Fruit fly (Drosophila melanogaster) whole organism, embryonic: ENCODE data around the gene ara.

Experiments used
- Antp ChIP-seq: fragments of 200-800 bp; sonication (Bioruptor generic); optimal IDR thresholded peaks from 3 replicates; lab custom pipeline; 2016; ENCODE audit warnings: missing biosample characterization, missing genetic modification characterization
- C15 ChIP-seq: fragments of 200-800 bp; sonication (Bioruptor generic); IDR thresholded peaks from 3 replicates; pipeline ENCODE4 v1.3.6; 2022; ENCODE audit warnings: missing biosample characterization, missing genetic modification characterization
- CG10147 ChIP-seq: fragments of 200-800 bp; sonication (Bioruptor generic); optimal IDR thresholded peaks from 2 replicates; lab custom pipeline; 2019; ENCODE audit warnings: missing biosample characterization, mild to moderate bottlenecking, missing genetic modification characterization, moderate library complexity
- CG11085 ChIP-seq: fragments of 200-800 bp; sonication (Bioruptor generic); IDR thresholded peaks from 2 replicates; pipeline ENCODE4 v1.3.6; 2022; ENCODE audit warnings: missing biosample characterization, missing genetic modification characterization
- CG11247 ChIP-seq: fragments of 200-800 bp; sonication (Bioruptor generic); IDR thresholded peaks from 2 replicates; pipeline ENCODE4 v1.3.6; 2022; ENCODE audit warnings: missing biosample characterization, missing genetic modification characterization
- CG11456 ChIP-seq: fragments of 200-800 bp; sonication (Bioruptor generic); IDR thresholded peaks from 3 replicates; pipeline ENCODE4 v1.3.6; 2022; ENCODE audit warnings: missing biosample characterization, missing genetic modification characterization
- CG11504 ChIP-seq: fragments of 200-800 bp; sonication (Bioruptor generic); optimal IDR thresholded peaks from 3 replicates; lab custom pipeline; 2019; ENCODE audit warnings: missing biosample characterization, mild to moderate bottlenecking, missing genetic modification characterization, moderate library complexity
- CG11696 ChIP-seq: fragments of 200-800 bp; sonication (Bioruptor generic); IDR thresholded peaks from 2 replicates; pipeline ENCODE4 v1.3.6; 2022; ENCODE audit warnings: missing biosample characterization, missing genetic modification characterization
- CG12104 ChIP-seq: fragments of 200-800 bp; sonication (Bioruptor generic); optimal IDR thresholded peaks from 3 replicates; lab custom pipeline; 2016; ENCODE audit warnings: missing biosample characterization, missing genetic modification characterization
- CG12236 ChIP-seq: fragments of 200-800 bp; sonication (Bioruptor generic); optimal IDR thresholded peaks from 2 replicates; lab custom pipeline; 2016; ENCODE audit warnings: missing biosample characterization, missing genetic modification characterization
- CG1233 ChIP-seq: fragments of 200-800 bp; sonication (Bioruptor generic); optimal IDR thresholded peaks from 4 replicates; lab custom pipeline; 2018; ENCODE audit warnings: missing biosample characterization, mild to moderate bottlenecking, missing genetic modification characterization
- CG13287 ChIP-seq: fragments of 200-800 bp; sonication (Bioruptor generic); IDR thresholded peaks from 2 replicates; pipeline ENCODE4 v1.3.6; 2022; ENCODE audit warnings: missing biosample characterization, missing genetic modification characterization; ENCODE audit not compliant: partially characterized antibody
- CG13775 ChIP-seq: fragments of 200-800 bp; sonication (Bioruptor generic); optimal IDR thresholded peaks from 3 replicates; lab custom pipeline; 2017; ENCODE audit warnings: missing biosample characterization, mild to moderate bottlenecking, missing genetic modification characterization
- CG15479 ChIP-seq: fragments of 200-800 bp; sonication (Bioruptor generic); optimal IDR thresholded peaks from 3 replicates; lab custom pipeline; 2019; ENCODE audit warnings: missing biosample characterization, mild to moderate bottlenecking, missing genetic modification characterization, moderate library complexity
- CG17802 ChIP-seq: fragments of 200-800 bp; sonication (Bioruptor generic); optimal IDR thresholded peaks from 2 replicates; lab custom pipeline; 2018; ENCODE audit warnings: missing biosample characterization, mild to moderate bottlenecking, missing genetic modification characterization, moderate library complexity
- CG2678 ChIP-seq: fragments of 200-800 bp; sonication (Bioruptor generic); optimal IDR thresholded peaks from 3 replicates; lab custom pipeline; 2019; ENCODE audit warnings: missing biosample characterization, mild to moderate bottlenecking, missing genetic modification characterization, moderate library complexity
- CG30020 ChIP-seq: fragments of 200-800 bp; optimal IDR thresholded peaks from 2 replicates; lab custom pipeline; 2019; ENCODE audit warnings: missing biosample characterization, mild to moderate bottlenecking, missing genetic modification characterization, moderate library complexity
- CG34224 ChIP-seq: fragments of 200-800 bp; sonication (Bioruptor generic); IDR thresholded peaks from 3 replicates; pipeline ENCODE4 v1.3.6; 2022; ENCODE audit warnings: missing biosample characterization, missing genetic modification characterization; ENCODE audit not compliant: partially characterized antibody
- CG3847 ChIP-seq: fragments of 200-800 bp; sonication (Bioruptor generic); IDR thresholded peaks from 2 replicates; pipeline ENCODE4 v1.3.6; 2022; ENCODE audit warnings: missing biosample characterization, missing genetic modification characterization
- CG4404 ChIP-seq: fragments of 200-800 bp; sonication (Bioruptor generic); IDR thresholded peaks from 2 replicates; pipeline ENCODE4 v1.3.6; 2022; ENCODE audit warnings: missing biosample characterization, missing genetic modification characterization
- CG5953 ChIP-seq: fragments of 200-800 bp; sonication (Bioruptor generic); IDR thresholded peaks from 2 replicates; pipeline ENCODE4 v1.3.6; 2022; ENCODE audit warnings: missing biosample characterization, missing genetic modification characterization
- CG6254 ChIP-seq: fragments of 200-800 bp; sonication (Bioruptor generic); optimal IDR thresholded peaks from 3 replicates; lab custom pipeline; 2017; ENCODE audit warnings: mild to moderate bottlenecking, missing biosample characterization, missing genetic modification reagents, missing genetic modification characterization
- CG6272 ChIP-seq: fragments of 200-800 bp; sonication (Bioruptor generic); IDR thresholded peaks from 2 replicates; pipeline ENCODE4 v1.3.6; 2022; ENCODE audit warnings: missing biosample characterization, missing genetic modification characterization
- CG6791 ChIP-seq: fragments of 200-800 bp; sonication (Bioruptor generic); IDR thresholded peaks from 3 replicates; pipeline ENCODE4 v1.3.6; 2022; ENCODE audit warnings: missing biosample characterization, missing genetic modification characterization; ENCODE audit not compliant: partially characterized antibody
- CoRest ChIP-seq: fragments of 200-800 bp; sonication (Bioruptor generic); optimal IDR thresholded peaks from 3 replicates; lab custom pipeline; 2018; ENCODE audit warnings: missing biosample characterization, mild to moderate bottlenecking, missing genetic modification characterization, moderate library complexity
- Dad ChIP-seq: fragments of 200-800 bp; sonication (Bioruptor generic); optimal IDR thresholded peaks from 3 replicates; lab custom pipeline; 2016; ENCODE audit warnings: missing biosample characterization, missing genetic modification characterization
- Ets65A ChIP-seq: fragments of 200-800 bp; sonication (Bioruptor generic); peaks from one replicate; lab custom pipeline; 2016; ENCODE audit warnings: missing biosample characterization, missing genetic modification characterization
- Gsc ChIP-seq: fragments of 200-800 bp; sonication (Bioruptor generic); IDR thresholded peaks from 2 replicates; pipeline ENCODE4 v1.3.6; 2022; ENCODE audit warnings: missing biosample characterization, missing genetic modification characterization
- HLH3B ChIP-seq: fragments of 200-800 bp; sonication (Bioruptor generic); IDR thresholded peaks from 2 replicates; pipeline ENCODE4 v1.3.6; 2022; ENCODE audit warnings: missing biosample characterization, missing genetic modification characterization
- Hr51 ChIP-seq, 2 experiments: fragments of 200-800 bp; sonication (Bioruptor generic); optimal IDR thresholded peaks; 2 replicates in 1 of 2; 3 replicates in 1 of 2; lab custom pipeline; 2016 to 2018; ENCODE audit warnings: missing biosample characterization in 2 of 2, missing genetic modification characterization in 2 of 2, mild to moderate bottlenecking in 1 of 2, moderate library complexity in 1 of 2
- Jarid2 ChIP-seq: fragments of 200-800 bp; sonication (Bioruptor generic); optimal IDR thresholded peaks from 3 replicates; lab custom pipeline; 2017; ENCODE audit warnings: mild to moderate bottlenecking, missing biosample characterization, missing genetic modification reagents, missing genetic modification characterization
- NfI ChIP-seq: fragments of 200-800 bp; sonication (Bioruptor generic); optimal IDR thresholded peaks from 3 replicates; lab custom pipeline; 2018; ENCODE audit warnings: missing biosample characterization, mild to moderate bottlenecking, missing genetic modification characterization, moderate library complexity
- Spps ChIP-seq: fragments of 200-800 bp; sonication (Bioruptor generic); optimal IDR thresholded peaks from 2 replicates; lab custom pipeline; 2018; ENCODE audit warnings: missing biosample characterization, mild to moderate bottlenecking, missing genetic modification characterization
- Sry-β ChIP-seq: fragments of 200-800 bp; sonication (Bioruptor generic); optimal IDR thresholded peaks from 2 replicates; lab custom pipeline; 2018; ENCODE audit warnings: missing biosample characterization, mild to moderate bottlenecking, missing genetic modification characterization, moderate library complexity
- bbx ChIP-seq: fragments of 200-800 bp; sonication (Bioruptor generic); IDR thresholded peaks from 2 replicates; pipeline ENCODE4 v1.3.6; 2022; ENCODE audit warnings: missing biosample characterization, missing genetic modification characterization; ENCODE audit not compliant: partially characterized antibody
- ci ChIP-seq: fragments of 200-800 bp; sonication (Bioruptor generic); IDR thresholded peaks from 3 replicates; pipeline ENCODE4 v1.3.6; 2022; ENCODE audit warnings: missing biosample characterization, missing genetic modification characterization
- croc ChIP-seq: fragments of 200-800 bp; sonication (Bioruptor generic); conservative IDR thresholded peaks from 3 replicates; pipeline ENCODE4 v1.3.6; 2022; ENCODE audit warnings: missing biosample characterization, missing genetic modification characterization
- dpn ChIP-seq, 2 experiments: fragments of 200-800 bp; sonication (Bioruptor generic); optimal IDR thresholded peaks; 3 replicates each; lab custom pipeline; 2016; ENCODE audit warnings: missing biosample characterization in 2 of 2, missing genetic modification characterization in 2 of 2
- ems ChIP-seq: fragments of 200-800 bp; sonication (Bioruptor generic); optimal IDR thresholded peaks from 3 replicates; lab custom pipeline; 2016; ENCODE audit warnings: missing biosample characterization, missing genetic modification characterization
- gcm2 ChIP-seq: fragments of 200-800 bp; sonication (Bioruptor generic); optimal IDR thresholded peaks from 2 replicates; lab custom pipeline; 2016; ENCODE audit warnings: missing biosample characterization, missing genetic modification characterization
- grau ChIP-seq: fragments of 200-800 bp; optimal IDR thresholded peaks from 3 replicates; lab custom pipeline; 2019; ENCODE audit warnings: missing biosample characterization, mild to moderate bottlenecking, missing genetic modification characterization, moderate library complexity
- lab ChIP-seq: fragments of 200-800 bp; sonication (Bioruptor generic); optimal IDR thresholded peaks from 3 replicates; lab custom pipeline; 2017; ENCODE audit warnings: missing biosample characterization, missing genetic modification characterization, mild to moderate bottlenecking, moderate library complexity, missing genetic modification reagents
- rib ChIP-seq: fragments of 200-800 bp; sonication (Bioruptor generic); IDR thresholded peaks from 2 replicates; pipeline ENCODE4 v1.3.6; 2022; ENCODE audit warnings: missing biosample characterization, missing genetic modification characterization
- run ChIP-seq: fragments of 200-800 bp; sonication (Bioruptor generic); optimal IDR thresholded peaks from 3 replicates; lab custom pipeline; 2018; ENCODE audit warnings: missing biosample characterization, mild to moderate bottlenecking, missing genetic modification characterization
- sc ChIP-seq, 3 experiments: fragments of >200 bp in 2 of 3; fragments of 200-800 bp in 1 of 3; sonication (Bioruptor generic) in 1 of 3; optimal IDR thresholded peaks; 2 replicates in 2 of 3; 3 replicates in 1 of 3; lab custom pipeline; 2017; ENCODE audit warnings: mild to moderate bottlenecking in 1 of 3, missing biosample characterization in 1 of 3, missing genetic modification characterization in 1 of 3, missing genetic modification reagents in 1 of 3
- schlank ChIP-seq: fragments of 200-800 bp; sonication (Bioruptor generic); optimal IDR thresholded peaks from 2 replicates; lab custom pipeline; 2018; ENCODE audit warnings: missing biosample characterization, mild to moderate bottlenecking, missing genetic modification characterization
- tio ChIP-seq: fragments of 200-800 bp; sonication (Bioruptor generic); optimal IDR thresholded peaks from 2 replicates; lab custom pipeline; 2017; ENCODE audit warnings: missing biosample characterization, missing genetic modification characterization, inconsistent platforms
- zen2 ChIP-seq: fragments of 200-800 bp; sonication (Bioruptor generic); IDR thresholded peaks from 3 replicates; pipeline ENCODE4 v1.3.6; 2022; ENCODE audit warnings: missing biosample characterization, missing genetic modification characterization; ENCODE audit not compliant: partially characterized antibody

Gene ara

DNA sequence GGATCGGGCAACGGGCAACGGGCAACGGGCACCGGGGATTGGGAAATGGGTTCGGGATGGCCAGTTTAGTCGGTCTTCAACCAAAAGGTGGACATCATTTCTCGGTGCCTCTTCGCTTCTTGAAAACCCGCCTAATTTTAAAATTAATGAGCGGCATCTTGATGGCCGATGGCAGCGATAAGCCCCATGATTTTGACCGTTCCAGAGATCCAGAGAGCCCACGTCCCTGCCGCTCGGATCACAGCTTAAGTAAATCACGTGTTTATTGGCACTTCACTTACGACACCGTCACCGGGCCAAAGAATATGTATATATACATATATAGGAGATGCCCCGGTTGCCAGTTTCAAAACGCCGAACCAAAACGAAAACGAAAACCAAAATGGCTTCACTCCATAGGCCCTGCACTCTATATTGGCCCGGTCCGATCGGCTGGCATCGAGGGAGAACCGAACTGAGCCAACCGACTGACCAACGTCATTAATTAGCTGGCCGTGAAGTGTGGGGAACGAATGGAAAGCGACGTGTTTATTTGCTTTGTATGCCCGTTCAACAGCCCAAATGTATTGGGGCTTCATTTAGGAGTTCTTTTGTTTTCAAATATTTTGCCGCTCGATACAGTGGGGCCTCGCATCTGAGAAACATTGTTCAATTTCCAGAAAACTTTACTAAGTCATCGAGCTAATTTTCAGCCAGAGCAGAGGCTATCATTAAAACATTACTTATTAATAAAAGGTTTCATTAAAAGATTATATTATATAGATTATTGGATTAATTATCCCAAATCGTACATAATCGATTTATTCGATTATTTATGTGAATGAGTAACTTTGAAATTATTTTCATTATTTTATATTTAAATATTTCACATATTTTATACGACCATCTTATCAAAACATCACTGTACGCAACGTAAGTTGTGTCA is 63.6 kb downstream of the ara start (continued):
- TF ChIP-seq bbx = no peak
- TF ChIP-seq Dad (GFP tag; lab: Kevin White, UChicago) = no peak
- no peak for TF ChIP-seq ci
- TF ChIP-seq CG11504 (tag; lab: Kevin White, UChicago) = peak; percentile 81
- peak; percentile 57; the same call in 1 of the 3 replicates for TF ChIP-seq croc (GFP tag; lab: Robert Waterston, UW)
- TF ChIP-seq CG12104 (GFP tag; lab: Kevin White, UChicago) = peak; percentile 47
- TF ChIP-seq ems (GFP tag; lab: Kevin White, UChicago) = no peak
- no peak for TF ChIP-seq CG5953
- TF ChIP-seq Antp (GFP tag; lab: Kevin White, UChicago) = no peak
- peak; percentile 78 for TF ChIP-seq CG2678 (tag; lab: Kevin White, UChicago)
- no peak for TF ChIP-seq run (tag; lab: Kevin White, UChicago)
- TF ChIP-seq C15 (GFP tag; lab: Robert Waterston, UW) = no peak
- TF ChIP-seq CG13287 = no peak
- no peak for TF ChIP-seq Gsc (GFP tag; lab: Robert Waterston, UW)
- TF ChIP-seq tio = no peak
- TF ChIP-seq CG30020 (tag; lab: Kevin White, UChicago) = peak; percentile 26
- peak; percentile 32 for TF ChIP-seq Spps (tag; lab: Kevin White, UChicago)
- peak; percentile 46 for TF ChIP-seq HLH3B
- no peak for TF ChIP-seq CG6791
- no peak for TF ChIP-seq CG11456 (GFP tag; lab: Robert Waterston, UW)
- TF ChIP-seq rib (GFP tag; lab: Robert Waterston, UW) = no peak
- TF ChIP-seq dpn (GFP tag; optimal IDR thresholded peaks at IDR 0.05; lab: Kevin White, UChicago) = peak in 1 of 2 experiments; percentile 47
- peak in 1 of 2 experiments; percentile 42 for TF ChIP-seq Hr51 (GFP tag; optimal IDR thresholded peaks at IDR 0.05; lab: Kevin White, UChicago)
- peak; percentile 24 for TF ChIP-seq CG1233 (GFP tag; lab: Kevin White, UChicago)
- TF ChIP-seq CG11696 (GFP tag; lab: Robert Waterston, UW) = no peak
- peak; percentile 90 for TF ChIP-seq grau (tag; lab: Kevin White, UChicago)
- no peak for TF ChIP-seq schlank (tag; lab: Kevin White, UChicago)
- peak; percentile 73 for TF ChIP-seq CoRest
- no peak for TF ChIP-seq zen2
- TF ChIP-seq CG11247 (GFP tag; lab: Robert Waterston, UW) = no peak
- no peak for TF ChIP-seq CG11085 (GFP tag; lab: Robert Waterston, UW)
- no peak for TF ChIP-seq Ets65A (GFP tag; lab: Kevin White, UChicago)
- TF ChIP-seq CG6272 = no peak
- TF ChIP-seq CG13775 (GFP tag; lab: Kevin White, UChicago) = peak; percentile 25
- no peak for TF ChIP-seq CG3847
- TF ChIP-seq CG17802 (tag; lab: Kevin White, UChicago) = peak; percentile 25
- TF ChIP-seq CG10147 = peak; percentile 14
- TF ChIP-seq CG15479 = no peak
- TF ChIP-seq gcm2 (GFP tag; lab: Kevin White, UChicago) = no peak
- no peak for TF ChIP-seq CG4404
- no peak for TF ChIP-seq sc (optimal IDR thresholded peaks at IDR 0.05; lab: Kevin White, UChicago)
- TF ChIP-seq sc (GFP tag; optimal IDR thresholded peaks at IDR 0.05; lab: Kevin White, UChicago) = peak; percentile 34
- TF ChIP-seq CG12236 = no peak
- TF ChIP-seq CG34224 (GFP tag; lab: Robert Waterston, UW) = no peak
- no peak for TF ChIP-seq Sry-β (GFP tag; lab: Kevin White, UChicago)
- TF ChIP-seq CG6254 (GFP tag; lab: Kevin White, UChicago) = peak; percentile 60
- no peak for TF ChIP-seq Jarid2
- TF ChIP-seq lab (GFP tag; lab: Kevin White, UChicago) = peak; percentile 32
- peak; percentile 42 for TF ChIP-seq NfI
